Fruit fly (Drosophila melanogaster): ENCODE results near the gene CG4440.

CG4440 gene

DNA sequence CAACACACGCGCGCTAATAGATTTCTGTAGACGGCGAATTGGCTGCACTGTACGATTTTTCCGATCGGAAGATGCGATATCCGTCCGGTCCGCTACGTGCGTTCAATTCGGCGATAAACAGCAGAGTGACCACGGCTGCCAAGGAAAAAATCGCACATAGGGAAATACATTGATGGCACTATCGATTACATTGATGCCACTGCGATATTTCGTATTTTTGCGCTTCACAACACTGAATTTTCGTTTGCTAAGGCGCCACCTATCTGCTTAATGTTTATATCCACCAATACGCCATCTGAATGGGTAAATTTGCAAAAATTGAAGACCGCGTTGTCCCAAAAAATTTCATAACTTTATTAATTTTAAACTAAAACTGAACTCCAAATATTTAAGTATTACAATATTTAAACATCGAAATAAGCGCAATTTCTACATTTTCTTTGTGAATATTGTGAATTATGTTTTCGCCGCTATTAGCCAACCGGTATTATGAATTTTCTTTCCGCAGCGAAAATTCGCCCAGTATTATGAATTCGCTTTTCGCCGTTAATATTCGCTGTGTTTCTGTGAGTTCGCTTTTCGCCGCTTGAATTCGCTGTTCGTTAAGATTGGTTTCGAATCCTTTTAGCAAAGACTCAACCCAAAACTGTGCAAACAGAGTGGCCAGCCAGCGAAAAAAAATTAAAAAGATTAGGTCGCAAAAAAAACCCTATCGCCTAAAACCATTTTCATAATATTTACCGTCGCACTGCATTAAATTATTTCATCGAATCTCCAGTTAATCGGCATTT, 41.9 kb upstream of the CG4440 start, which contains the start of the genes crp and pkaap (continued):
- peak; percentile 51; the same call in 1 of the 3 replicates for TF ChIP-seq CG7357 (GFP tag; IDR thresholded peaks at IDR 0.05)
- TF ChIP-seq her (GFP tag; optimal IDR thresholded peaks at IDR 0.05), result peak; percentile 84
- peak; percentile 33 for TF ChIP-seq kay (GFP tag; optimal IDR thresholded peaks at IDR 0.05)
- TF ChIP-seq inv (GFP tag; IDR thresholded peaks at IDR 0.05; ENCODE audit: partially characterized antibody), result no peak
- TF ChIP-seq Dref (GFP tag; IDR thresholded peaks at IDR 0.05), result no peak
- peak; percentile 7 for TF ChIP-seq bigmax (GFP tag; optimal IDR thresholded peaks at IDR 0.05)
- TF ChIP-seq pzg (GFP tag; optimal IDR thresholded peaks at IDR 0.05), result peak; percentile 97
- no peak for TF ChIP-seq Ada2b (GFP tag; IDR thresholded peaks at IDR 0.05)
- no peak for TF ChIP-seq Ssrp (tag; optimal IDR thresholded peaks at IDR 0.05)
- TF ChIP-seq CG11723 (GFP tag; optimal IDR thresholded peaks at IDR 0.05), result peak; percentile 23
- peak; percentile 74 for TF ChIP-seq CG1792 (GFP tag; optimal IDR thresholded peaks at IDR 0.05)
- TF ChIP-seq ato (GFP tag; IDR thresholded peaks at IDR 0.05; ENCODE audit: partially characterized antibody), result no peak
- TF ChIP-seq croc (GFP tag; conservative IDR thresholded peaks at IDR 0.05), result peak; percentile 26; the same call in 1 of the 3 replicates
- peak; percentile 52 for TF ChIP-seq gsb-n (tag; optimal IDR thresholded peaks at IDR 0.05)
- TF ChIP-seq CG1602 (GFP tag; optimal IDR thresholded peaks at IDR 0.05), result peak; percentile 85
- TF ChIP-seq Lim3 (GFP tag; IDR thresholded peaks at IDR 0.05), result no peak
- TF ChIP-seq CG6791 (GFP tag; IDR thresholded peaks at IDR 0.05; ENCODE audit: partially characterized antibody), result no peak

DNA sequence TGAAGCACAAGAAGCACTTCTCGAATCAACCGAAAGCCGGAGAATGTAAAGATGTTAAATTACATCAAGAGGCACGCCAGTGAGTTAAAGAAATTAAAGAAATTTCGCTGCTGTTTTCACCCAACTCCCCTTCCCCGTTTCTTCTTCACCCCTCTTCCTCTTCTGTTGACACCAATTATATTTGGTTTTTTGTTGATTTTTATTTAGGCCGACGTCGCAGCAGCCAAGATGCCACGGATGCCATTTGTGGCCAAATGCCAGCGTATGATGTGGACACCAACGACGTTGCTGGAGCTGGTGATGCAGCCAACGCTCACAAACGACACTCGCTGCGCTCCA, 41.4 kb upstream of the CG4440 start:
- TF ChIP-seq MESR4 (GFP tag; optimal IDR thresholded peaks at IDR 0.05) (peak; percentile 88), YL-1 (GFP tag; optimal IDR thresholded peaks at IDR 0.05) (peak; percentile 32), Dip2 (GFP tag; IDR thresholded peaks at IDR 0.05) (no peak), CG2202 (tag; optimal IDR thresholded peaks at IDR 0.05) (no peak), CG18262 (tag; optimal IDR thresholded peaks at IDR 0.05) (no peak), CG4617 (GFP tag; optimal IDR thresholded peaks at IDR 0.05; ENCODE audit: borderline replicate concordance) (peak; percentile 86), CG15011 (GFP tag; optimal IDR thresholded peaks at IDR 0.05) (no peak), CG12659 (GFP tag; optimal IDR thresholded peaks at IDR 0.05) (peak; percentile 33), CG17385 (GFP tag; optimal IDR thresholded peaks at IDR 0.05) (peak; percentile 71)

DNA sequence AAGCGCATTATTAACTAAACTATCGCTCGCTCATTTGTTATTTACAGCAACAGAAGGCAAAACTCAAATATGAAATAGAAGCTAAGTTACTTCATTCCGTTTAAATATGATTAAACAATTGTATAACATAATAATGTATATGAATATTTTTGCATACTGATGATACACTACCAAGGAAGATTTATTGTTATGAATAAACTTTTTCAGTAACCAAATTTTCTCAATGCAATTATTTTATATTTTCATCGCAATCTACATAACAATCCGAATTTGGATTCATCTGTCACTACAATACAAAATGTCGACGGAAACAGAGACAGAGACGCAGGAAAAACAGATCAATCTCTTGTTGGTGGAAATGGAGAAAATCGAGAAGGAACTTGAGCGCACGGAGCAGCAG, 38.7 kb upstream of the CG4440 start, which contains the start of gene CG17329:
TSS of gene CG17329 (plus strand) at position 301 of the 400 bp plus-strand sequence.
- no peak for TF ChIP-seq grn (GFP tag; optimal IDR thresholded peaks at IDR 0.05)
- TF ChIP-seq Six4 (GFP tag; optimal IDR thresholded peaks at IDR 0.05), result no peak
- TF ChIP-seq sens (GFP tag), result peak; percentile 2
- no peak for TF ChIP-seq dmrt11E (tag; optimal IDR thresholded peaks at IDR 0.05)
- TF ChIP-seq Doc2 (GFP tag; IDR thresholded peaks at IDR 0.05), result no peak
- TF ChIP-seq Dek (tag; optimal IDR thresholded peaks at IDR 0.05), result no peak

DNA sequence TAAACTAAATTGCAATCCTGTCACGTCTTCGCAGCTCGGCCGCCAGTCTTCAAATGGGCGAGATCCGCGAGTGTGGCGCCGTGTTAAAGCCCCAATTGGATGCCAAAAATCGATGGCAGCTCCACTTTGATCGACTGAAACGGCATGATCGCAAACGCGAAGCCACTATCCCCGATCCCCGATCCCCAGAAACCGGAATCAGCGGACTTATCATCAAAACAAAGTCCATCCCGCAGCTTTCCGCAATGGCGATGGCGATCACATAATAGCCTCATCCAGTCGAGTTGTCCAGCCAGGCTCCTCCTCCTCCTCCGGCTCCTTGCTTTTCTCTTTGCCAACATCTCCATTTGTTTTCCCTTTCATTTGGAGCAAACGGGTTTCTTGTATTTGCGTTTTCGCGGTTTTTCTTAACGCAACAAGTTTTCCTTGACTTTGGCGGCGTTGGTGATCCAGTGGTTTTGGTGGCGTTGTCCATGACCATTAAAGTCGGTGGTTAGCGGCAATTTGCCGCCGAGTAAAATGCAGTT, 36.7 kb upstream of the CG4440 start, which contains the start of gene CG13258:
TSS of gene CG13258 (minus strand) at position 51 of the 527 bp plus-strand sequence.
- TF ChIP-seq Med (GFP tag), result peak; percentile 3
- TF ChIP-seq CG17829 (tag; optimal IDR thresholded peaks at IDR 0.05), result no peak
